Worm (Caenorhabditis elegans): ENCODE data around the gene F59C12.3.
A peak's percentile ranks its signal among the peaks of the same experiment; 100 is the strongest.

DNA sequence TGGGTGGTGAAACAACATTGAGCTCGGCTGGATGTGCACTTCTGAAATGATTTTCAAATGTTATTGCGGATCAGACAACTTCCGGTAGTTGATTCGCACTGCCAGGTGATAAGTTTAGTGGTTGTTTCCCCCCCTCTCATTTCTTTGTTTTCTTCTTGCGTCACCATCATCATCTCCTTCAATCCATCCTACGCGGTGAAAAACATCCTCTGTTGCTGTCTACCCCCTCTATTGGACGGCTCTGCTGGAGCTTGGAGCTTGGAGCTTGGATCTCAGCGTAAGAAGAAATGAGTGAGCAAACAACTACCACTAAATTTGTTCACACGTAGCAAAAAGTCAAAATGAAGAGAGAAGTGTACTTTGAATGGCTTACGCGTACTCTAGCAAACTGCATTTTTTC is 32.4 kb upstream of the F59C12.3 start:
- no peak for TF ChIP-seq dpl-1 (GFP tag; optimal IDR thresholded peaks at IDR 0.05)
- no peak for TF ChIP-seq ceh-82 (tag; optimal IDR thresholded peaks at IDR 0.05)
- no peak for TF ChIP-seq sdz-12 (GFP tag; optimal IDR thresholded peaks at IDR 0.05)
- TF ChIP-seq lsy-2 (tag; optimal IDR thresholded peaks at IDR 0.05): no peak
- peak; percentile 43 for TF ChIP-seq aha-1 (tag)
- no peak for TF ChIP-seq hlh-11 (tag; optimal IDR thresholded peaks at IDR 0.05)
- no peak for TF ChIP-seq ces-1 (GFP tag; optimal IDR thresholded peaks at IDR 0.05)
- no peak for TF ChIP-seq fkh-10 (GFP tag; optimal IDR thresholded peaks at IDR 0.05)
- TF ChIP-seq ama-1 (optimal IDR thresholded peaks at IDR 0.05): no peak
- no peak for TF ChIP-seq nhr-41 (GFP tag; IDR thresholded peaks at IDR 0.05)
- no peak for TF ChIP-seq zag-1 (tag; optimal IDR thresholded peaks at IDR 0.05)
- no peak for TF ChIP-seq lim-7 (GFP tag; IDR thresholded peaks at IDR 0.05)
